Fruit fly (Drosophila melanogaster) whole organism, embryonic: ENCODE measurements around the gene CG7878.

Experiments used
- Bgb ChIP-seq: fragments of 200-800 bp; sonication (Bioruptor generic); IDR thresholded peaks from 2 replicates; pipeline ENCODE4 v1.3.6; 2022; ENCODE audit warnings: missing biosample characterization, missing genetic modification characterization; ENCODE audit not compliant: partially characterized antibody
- CG1024 ChIP-seq: fragments of 200-800 bp; sonication (Bioruptor generic); IDR thresholded peaks from 2 replicates; pipeline ENCODE4 v1.3.6; 2022; ENCODE audit warnings: missing biosample characterization, missing genetic modification characterization
- CG12104 ChIP-seq: fragments of 200-800 bp; sonication (Bioruptor generic); optimal IDR thresholded peaks from 3 replicates; lab custom pipeline; 2016; ENCODE audit warnings: missing biosample characterization, missing genetic modification characterization
- CG14965 ChIP-seq: fragments of 200-800 bp; sonication (Bioruptor generic); optimal IDR thresholded peaks from 2 replicates; lab custom pipeline; 2016; ENCODE audit warnings: missing biosample characterization, missing genetic modification characterization, borderline replicate concordance
- CG15011 ChIP-seq: fragments of 200-800 bp; sonication (Bioruptor generic); optimal IDR thresholded peaks from 3 replicates; lab custom pipeline; 2018; ENCODE audit warnings: missing biosample characterization, mild to moderate bottlenecking, missing genetic modification characterization
- CG15269 ChIP-seq: fragments of 200-800 bp; sonication (Bioruptor generic); optimal IDR thresholded peaks from 2 replicates; lab custom pipeline; 2018; ENCODE audit warnings: missing biosample characterization, mild to moderate bottlenecking, missing genetic modification characterization, moderate library complexity
- CG15514 ChIP-seq: fragments of 200-800 bp; sonication (Bioruptor generic); optimal IDR thresholded peaks from 3 replicates; lab custom pipeline; 2017; ENCODE audit warnings: missing biosample characterization, missing genetic modification characterization, mild to moderate bottlenecking, moderate library complexity, missing genetic modification reagents
- CG16813 ChIP-seq: fragments of 200-800 bp; sonication (Bioruptor generic); IDR thresholded peaks from 3 replicates; pipeline ENCODE4 v1.3.6; 2022; ENCODE audit warnings: missing biosample characterization, missing genetic modification characterization; ENCODE audit not compliant: partially characterized antibody
- CG17328 ChIP-seq: fragments of 200-800 bp; sonication (Bioruptor generic); IDR thresholded peaks from 2 replicates; pipeline ENCODE4 v1.3.6; 2022; ENCODE audit warnings: missing biosample characterization, missing genetic modification characterization
- CG17568 ChIP-seq: fragments of 200-800 bp; sonication (Bioruptor generic); optimal IDR thresholded peaks from 2 replicates; lab custom pipeline; 2018; ENCODE audit warnings: missing biosample characterization, mild to moderate bottlenecking, missing genetic modification characterization, moderate library complexity
- CG18476 ChIP-seq: fragments of 200-800 bp; sonication (Bioruptor generic); optimal IDR thresholded peaks from 2 replicates; lab custom pipeline; 2016; ENCODE audit warnings: missing biosample characterization, mild to moderate bottlenecking, missing genetic modification characterization
- CG3281 ChIP-seq: fragments of 200-800 bp; sonication (Bioruptor generic); optimal IDR thresholded peaks from 3 replicates; lab custom pipeline; 2017; ENCODE audit warnings: missing biosample characterization, mild to moderate bottlenecking, missing genetic modification characterization
- CG34224 ChIP-seq: fragments of 200-800 bp; sonication (Bioruptor generic); IDR thresholded peaks from 3 replicates; pipeline ENCODE4 v1.3.6; 2022; ENCODE audit warnings: missing biosample characterization, missing genetic modification characterization; ENCODE audit not compliant: partially characterized antibody
- CG4854 ChIP-seq: fragments of 200-800 bp; sonication (Bioruptor generic); optimal IDR thresholded peaks from 2 replicates; lab custom pipeline; 2016; ENCODE audit warnings: missing biosample characterization, missing genetic modification characterization, inconsistent platforms
- CG7786 ChIP-seq: fragments of 200-800 bp; sonication (Bioruptor generic); optimal IDR thresholded peaks from 2 replicates; lab custom pipeline; 2016; ENCODE audit warnings: missing biosample characterization, missing genetic modification characterization
- CG7963 ChIP-seq: fragments of 200-800 bp; sonication (Bioruptor generic); IDR thresholded peaks from 3 replicates; pipeline ENCODE4 v1.3.6; 2022; ENCODE audit warnings: missing biosample characterization, missing genetic modification characterization; ENCODE audit not compliant: partially characterized antibody
- CG8290 ChIP-seq, 3 experiments: fragments of 200-800 bp; sonication (Bioruptor generic); optimal IDR thresholded peaks; 2 replicates each; lab custom pipeline; 2016 to 2019; ENCODE audit warnings: missing biosample characterization in 3 of 3, missing genetic modification characterization in 3 of 3, mild to moderate bottlenecking in 2 of 3, moderate library complexity in 1 of 3
- CG9609 ChIP-seq: fragments of 200-800 bp; sonication (Bioruptor generic); optimal IDR thresholded peaks from 3 replicates; lab custom pipeline; 2016; ENCODE audit warnings: missing biosample characterization, missing genetic modification characterization
- CG9932 ChIP-seq: fragments of 200-800 bp; sonication (Bioruptor generic); IDR thresholded peaks from 2 replicates; pipeline ENCODE4 v1.3.6; 2022; ENCODE audit warnings: missing biosample characterization, missing genetic modification characterization
- D ChIP-seq, 2 experiments: fragments of 200-800 bp in 1 of 2; fragments of >200 bp in 1 of 2; sonication (Bioruptor generic) in 1 of 2; optimal IDR thresholded peaks; 2 replicates in 1 of 2; 3 replicates in 1 of 2; lab custom pipeline; 2017; ENCODE audit warnings: mild to moderate bottlenecking in 1 of 2, missing biosample characterization in 1 of 2, missing genetic modification characterization in 1 of 2, missing genetic modification reagents in 1 of 2
- D19B ChIP-seq: fragments of 200-800 bp; sonication (Bioruptor generic); optimal IDR thresholded peaks from 2 replicates; lab custom pipeline; 2017; ENCODE audit warnings: missing biosample characterization, mild to moderate bottlenecking, missing genetic modification characterization
- Doc2 ChIP-seq: fragments of 200-800 bp; sonication (Bioruptor generic); IDR thresholded peaks from 2 replicates; pipeline ENCODE4 v1.3.6; 2022; ENCODE audit warnings: missing biosample characterization, missing genetic modification characterization
- HLH4C ChIP-seq: fragments of 200-800 bp; sonication (Bioruptor generic); IDR thresholded peaks from 3 replicates; pipeline ENCODE4 v1.3.6; 2022; ENCODE audit warnings: missing biosample characterization, missing genetic modification characterization; ENCODE audit not compliant: partially characterized antibody
- HmgZ ChIP-seq: fragments of 200-800 bp; sonication (Bioruptor generic); optimal IDR thresholded peaks from 2 replicates; lab custom pipeline; 2018; ENCODE audit warnings: missing biosample characterization, mild to moderate bottlenecking, missing genetic modification characterization
- Hr51 ChIP-seq, 2 experiments: fragments of 200-800 bp; sonication (Bioruptor generic); optimal IDR thresholded peaks; 2 replicates in 1 of 2; 3 replicates in 1 of 2; lab custom pipeline; 2016 to 2018; ENCODE audit warnings: missing biosample characterization in 2 of 2, missing genetic modification characterization in 2 of 2, mild to moderate bottlenecking in 1 of 2, moderate library complexity in 1 of 2
- Kr ChIP-seq: fragments of 200-800 bp; sonication (Bioruptor generic); optimal IDR thresholded peaks from 2 replicates; lab custom pipeline; 2017; ENCODE audit warnings: missing biosample characterization, mild to moderate bottlenecking, missing genetic modification characterization
- Nf-YC ChIP-seq: fragments of 200-800 bp; optimal IDR thresholded peaks from 3 replicates; lab custom pipeline; 2019; ENCODE audit warnings: missing biosample characterization, mild to moderate bottlenecking, missing genetic modification characterization, moderate library complexity
- Ssrp ChIP-seq: fragments of 200-800 bp; sonication (Bioruptor generic); optimal IDR thresholded peaks from 2 replicates; lab custom pipeline; 2018; ENCODE audit warnings: missing biosample characterization, mild to moderate bottlenecking, missing genetic modification characterization, moderate library complexity
- ap ChIP-seq: fragments of 200-800 bp; sonication (Bioruptor generic); IDR thresholded peaks from 2 replicates; pipeline ENCODE4 v1.3.6; 2022; ENCODE audit warnings: missing biosample characterization, missing genetic modification characterization
- ase ChIP-seq: fragments of 200-800 bp; sonication (Bioruptor generic); IDR thresholded peaks from 3 replicates; pipeline ENCODE4 v1.3.6; 2022; ENCODE audit warnings: missing biosample characterization, missing genetic modification characterization
- ato ChIP-seq: fragments of 200-800 bp; sonication (Bioruptor generic); IDR thresholded peaks from 2 replicates; pipeline ENCODE4 v1.3.6; 2022; ENCODE audit warnings: missing biosample characterization, missing genetic modification characterization; ENCODE audit not compliant: partially characterized antibody
- bab2 ChIP-seq: fragments of 200-800 bp; sonication (Bioruptor generic); optimal IDR thresholded peaks from 2 replicates; lab custom pipeline; 2016; ENCODE audit warnings: missing biosample characterization, missing genetic modification characterization
- disco-r ChIP-seq: fragments of 200-800 bp; sonication (Bioruptor generic); optimal IDR thresholded peaks from 2 replicates; lab custom pipeline; 2016; ENCODE audit warnings: missing biosample characterization, missing genetic modification characterization
- emc ChIP-seq: fragments of 200-800 bp; sonication (Bioruptor generic); optimal IDR thresholded peaks from 2 replicates; lab custom pipeline; 2016; ENCODE audit warnings: missing biosample characterization, missing genetic modification characterization
- en ChIP-seq: fragments of 200-800 bp; sonication (Bioruptor generic); optimal IDR thresholded peaks from 2 replicates; lab custom pipeline; 2016; ENCODE audit warnings: missing biosample characterization, missing genetic modification characterization
- ewg ChIP-seq: fragments of 200-800 bp; sonication (Bioruptor generic); optimal IDR thresholded peaks from 3 replicates; lab custom pipeline; 2017; ENCODE audit warnings: mild to moderate bottlenecking, missing biosample characterization, missing genetic modification reagents, missing genetic modification characterization
- grau ChIP-seq: fragments of 200-800 bp; optimal IDR thresholded peaks from 3 replicates; lab custom pipeline; 2019; ENCODE audit warnings: missing biosample characterization, mild to moderate bottlenecking, missing genetic modification characterization, moderate library complexity
- gro ChIP-seq: fragments of 200-800 bp; sonication (Bioruptor generic); optimal IDR thresholded peaks from 2 replicates; lab custom pipeline; 2016; ENCODE audit warnings: missing biosample characterization, missing genetic modification characterization
- gt ChIP-seq: fragments of 200-800 bp; sonication (Bioruptor generic); IDR thresholded peaks from 2 replicates; pipeline ENCODE4 v1.3.6; 2022; ENCODE audit warnings: missing biosample characterization, missing genetic modification characterization
- lab ChIP-seq: fragments of 200-800 bp; sonication (Bioruptor generic); optimal IDR thresholded peaks from 3 replicates; lab custom pipeline; 2017; ENCODE audit warnings: missing biosample characterization, missing genetic modification characterization, mild to moderate bottlenecking, moderate library complexity, missing genetic modification reagents
- lola ChIP-seq, 3 experiments: fragments of >200 bp in 2 of 3; fragments of 200-800 bp in 1 of 3; sonication (Bioruptor generic) in 1 of 3; optimal IDR thresholded peaks; 2 replicates each; lab custom pipeline; 2017 to 2019; ENCODE audit warnings: missing biosample characterization in 3 of 3, missing genetic modification characterization in 3 of 3, mild to moderate bottlenecking in 1 of 3, moderate library complexity in 1 of 3
- sisA ChIP-seq: fragments of 200-800 bp; sonication (Bioruptor generic); IDR thresholded peaks from 2 replicates; pipeline ENCODE4 v1.3.6; 2022; ENCODE audit warnings: missing biosample characterization, missing genetic modification characterization
- so ChIP-seq: fragments of 200-800 bp; sonication (Bioruptor generic); IDR thresholded peaks from 3 replicates; pipeline ENCODE4 v1.3.6; 2022; ENCODE audit warnings: missing biosample characterization, missing genetic modification characterization
- trh ChIP-seq: fragments of 200-800 bp; sonication (Bioruptor generic); optimal IDR thresholded peaks from 2 replicates; lab custom pipeline; 2016; ENCODE audit warnings: missing biosample characterization, missing genetic modification characterization
- tup ChIP-seq: fragments of 200-800 bp; sonication (Bioruptor generic); optimal IDR thresholded peaks from 2 replicates; lab custom pipeline; 2016; ENCODE audit warnings: missing biosample characterization, mild to moderate bottlenecking, missing genetic modification characterization, moderate library complexity
- zfh2 ChIP-seq: fragments of 200-800 bp; sonication (Bioruptor generic); optimal IDR thresholded peaks from 2 replicates; lab custom pipeline; 2016; ENCODE audit warnings: missing biosample characterization, missing genetic modification characterization

Gene CG7878

dm6 chr3R:8122198-8122970 is at the start of gene CG7878 (continued):
- TF ChIP-seq ato (GFP tag; lab: Robert Waterston, UW) (peak; percentile 71; the same call in 1 of the 2 replicates), Kr (GFP tag; lab: Kevin White, UChicago) (no peak), CG8290 (GFP tag; optimal IDR thresholded peaks at IDR 0.05; lab: Kevin White, UChicago) (peak; percentile 82), CG8290 (tag; optimal IDR thresholded peaks at IDR 0.05; lab: Kevin White, UChicago) (peak; percentile 51 to 87), Doc2 (GFP tag; lab: Robert Waterston, UW) (no peak), CG7963 (GFP tag; lab: Robert Waterston, UW) (peak; percentile 71), CG15011 (no peak), grau (peak; percentile 53), CG12104 (GFP tag; lab: Kevin White, UChicago) (peak; percentile 19), ase (GFP tag; lab: Robert Waterston, UW) (0 out of 3 replicates have a peak, but pooled peaks have one; percentile 32), CG34224 (peak; percentile 79; the same call in 2 of the 3 replicates), Nf-YC (tag; lab: Kevin White, UChicago) (peak; percentile 64), HmgZ (tag; lab: Kevin White, UChicago) (peak; percentile 63), gro (GFP tag; lab: Kevin White, UChicago) (peak; percentile 59), Ssrp (peak; percentile 34), zfh2 (GFP tag; lab: Kevin White, UChicago) (peak; percentile 62), trh (GFP tag; lab: Kevin White, UChicago) (no peak), ewg (GFP tag; lab: Kevin White, UChicago) (peak; percentile 8), CG3281 (GFP tag; lab: Kevin White, UChicago) (peak; percentile 77), CG9932 (peak; percentile 84), disco-r (no peak), D (optimal IDR thresholded peaks at IDR 0.05; lab: Kevin White, UChicago) (no peak), D (GFP tag; optimal IDR thresholded peaks at IDR 0.05; lab: Kevin White, UChicago) (no peak), tup (no peak), sisA (GFP tag; lab: Robert Waterston, UW) (peak; percentile 56), CG14965 (GFP tag; lab: Kevin White, UChicago) (no peak), HLH4C (GFP tag; lab: Robert Waterston, UW) (peak; percentile 90), so (GFP tag; lab: Robert Waterston, UW) (no peak), CG18476 (GFP tag; lab: Kevin White, UChicago) (peak; percentile 54), emc (GFP tag; lab: Kevin White, UChicago) (no peak), CG1024 (GFP tag; lab: Robert Waterston, UW) (peak; percentile 58), ap (GFP tag; lab: Robert Waterston, UW) (no peak), lola (GFP tag; optimal IDR thresholded peaks at IDR 0.05; lab: Kevin White, UChicago) (peak in 1 of 3 experiments; percentile 21), Hr51 (GFP tag; optimal IDR thresholded peaks at IDR 0.05; lab: Kevin White, UChicago) (peak; percentile 40 to 49), CG7786 (GFP tag; lab: Kevin White, UChicago) (peak; percentile 25), gt (no peak), D19B (peak; percentile 11), CG15514 (GFP tag; lab: Kevin White, UChicago) (peak; percentile 85), CG17328 (peak; percentile 37; the same call in 1 of the 2 replicates), CG9609 (GFP tag; lab: Kevin White, UChicago) (no peak), CG17568 (GFP tag; lab: Kevin White, UChicago) (no peak), lab (GFP tag; lab: Kevin White, UChicago) (peak; percentile 71), bab2 (GFP tag; lab: Kevin White, UChicago) (peak; percentile 65), CG4854 (GFP tag; lab: Kevin White, UChicago) (no peak), CG16813 (GFP tag; lab: Robert Waterston, UW) (peak; percentile 76), Bgb (GFP tag; lab: Robert Waterston, UW) (peak; percentile 88), en (GFP tag; lab: Kevin White, UChicago) (peak; percentile 21), CG15269 (tag; lab: Kevin White, UChicago) (peak; percentile 57)
